Worm (Caenorhabditis elegans) whole organism, early embryonic: ENCODE results near the gene C05C10.8.

Source experiments
- B0310.2 ChIP-seq: sonication (generic microtip); optimal IDR thresholded peaks from 2 replicates; lab custom pipeline; 2016; ENCODE audit warnings: mild to moderate bottlenecking, missing genetic modification characterization, missing compliant biosample characterization
- F13C5.2 ChIP-seq: sonication (generic microtip); optimal IDR thresholded peaks from 2 replicates; lab custom pipeline; 2017; ENCODE audit warnings: mild to moderate bottlenecking, missing genetic modification characterization, inconsistent platforms, missing compliant biosample characterization
- aly-1 ChIP-seq: sonication (generic microtip); optimal IDR thresholded peaks from 2 replicates; lab custom pipeline; 2016; ENCODE audit warnings: missing genetic modification characterization, missing compliant biosample characterization
- ama-1 ChIP-seq: fragments of 150-350 bp; optimal IDR thresholded peaks from 2 replicates; lab custom pipeline; 2014
- ceh-13 ChIP-seq: fragments of 200-800 bp; sonication (Bioruptor generic); optimal IDR thresholded peaks from 2 replicates; lab custom pipeline; 2018; ENCODE audit warnings: mild to moderate bottlenecking, missing genetic modification characterization, missing compliant biosample characterization
- ceh-36 ChIP-seq: sonication (generic microtip); optimal IDR thresholded peaks from 2 replicates; lab custom pipeline; 2016; ENCODE audit warnings: missing genetic modification characterization, inconsistent platforms, missing compliant biosample characterization
- ets-7 ChIP-seq: sonication (generic microtip); optimal IDR thresholded peaks from 2 replicates; lab custom pipeline; 2016; ENCODE audit warnings: missing genotype, missing genetic modification characterization, missing compliant biosample characterization
- flt-1 ChIP-seq: fragments of 200-800 bp; sonication (Bioruptor generic); IDR thresholded peaks from 2 replicates; pipeline ENCODE4 v1.3.6; 2022; ENCODE audit warnings: missing genetic modification characterization, missing compliant biosample characterization
- hmbx-1 ChIP-seq: sonication (generic microtip); optimal IDR thresholded peaks from 2 replicates; lab custom pipeline; 2016; ENCODE audit warnings: mild to moderate bottlenecking, missing genetic modification characterization, missing compliant biosample characterization
- hmg-4 ChIP-seq: fragments of 200-800 bp; sonication (Bioruptor generic); optimal IDR thresholded peaks from 2 replicates; lab custom pipeline; 2018; ENCODE audit warnings: mild to moderate bottlenecking, missing genetic modification characterization, missing compliant biosample characterization
- hnd-1 ChIP-seq: sonication (generic microtip); optimal IDR thresholded peaks from 2 replicates; lab custom pipeline; 2016; ENCODE audit warnings: missing genetic modification characterization, missing compliant biosample characterization
- pes-1 ChIP-seq: fragments of 200-800 bp; sonication (Bioruptor generic); IDR thresholded peaks from 2 replicates; pipeline ENCODE4 v1.3.6; 2022; ENCODE audit warnings: missing genetic modification reagents, missing genetic modification characterization, missing compliant biosample characterization
- scrt-1 ChIP-seq: fragments of 200-800 bp; sonication (Bioruptor generic); IDR thresholded peaks from 2 replicates; pipeline ENCODE4 v1.3.6; 2022; ENCODE audit warnings: missing genetic modification characterization, missing compliant biosample characterization
- sea-1 ChIP-seq: fragments of 200-800 bp; sonication (Bioruptor generic); conservative IDR thresholded peaks from 2 replicates; pipeline ENCODE4 v1.3.6; 2022; ENCODE audit warnings: missing genetic modification characterization, missing compliant biosample characterization
- tbx-11 ChIP-seq: fragments of 200-800 bp; sonication (Bioruptor generic); IDR thresholded peaks from 2 replicates; pipeline ENCODE4 v1.3.6; 2022; ENCODE audit warnings: missing genetic modification characterization, missing compliant biosample characterization
- tbx-37 ChIP-seq: fragments of 200-800 bp; sonication (Bioruptor generic); conservative IDR thresholded peaks from 2 replicates; pipeline ENCODE4 v1.3.6; 2022; ENCODE audit warnings: missing genetic modification reagents, missing genetic modification characterization, missing compliant biosample characterization
- tra-4 ChIP-seq: sonication (generic microtip); optimal IDR thresholded peaks from 2 replicates; lab custom pipeline; 2017; ENCODE audit warnings: missing genetic modification characterization, missing compliant biosample characterization

The C05C10.8 gene

ce11 chrII:9928470-9928869 is 10.7 kb upstream of the C05C10.8 start:
- no peak for TF ChIP-seq hmg-4 (GFP tag; lab: Kevin White, UChicago)
- TF ChIP-seq hnd-1, result no peak
- TF ChIP-seq F13C5.2, result no peak
- TF ChIP-seq B0310.2 (tag; lab: Kevin White, UChicago), result no peak
- no peak for TF ChIP-seq flt-1 (GFP tag; lab: Robert Waterston, UW)
- TF ChIP-seq ets-7 (tag; lab: Kevin White, UChicago), result no peak
- TF ChIP-seq hmbx-1 (tag; lab: Kevin White, UChicago), result no peak
- TF ChIP-seq scrt-1 (GFP tag; lab: Robert Waterston, UW), result no peak
- no peak for TF ChIP-seq sea-1 (GFP tag; lab: Robert Waterston, UW)
- no peak for TF ChIP-seq aly-1 (tag; lab: Kevin White, UChicago)
- TF ChIP-seq tra-4 (tag; lab: Kevin White, UChicago), result no peak
- TF ChIP-seq ceh-36 (tag; lab: Kevin White, UChicago), result no peak
- no peak for TF ChIP-seq ceh-13 (GFP tag; lab: Kevin White, UChicago)
- TF ChIP-seq ama-1, result no peak
- TF ChIP-seq tbx-11 (GFP tag; lab: Robert Waterston, UW), result no peak
- TF ChIP-seq tbx-37 (GFP tag; lab: Robert Waterston, UW), result no peak
- no peak for TF ChIP-seq pes-1 (GFP tag; lab: Robert Waterston, UW)

- no peak for TF ChIP-seq ceh-36 (tag; lab: Kevin White, UChicago)
- TF ChIP-seq flt-1 (GFP tag; lab: Robert Waterston, UW), result no peak
- TF ChIP-seq hmbx-1 (tag; lab: Kevin White, UChicago), result no peak
- no peak for TF ChIP-seq ets-7 (tag; lab: Kevin White, UChicago)
- no peak for TF ChIP-seq B0310.2 (tag; lab: Kevin White, UChicago)
- no peak for TF ChIP-seq tra-4 (tag; lab: Kevin White, UChicago)
- no peak for TF ChIP-seq ama-1
- TF ChIP-seq aly-1 (tag; lab: Kevin White, UChicago), result no peak
- no peak for TF ChIP-seq pes-1 (GFP tag; lab: Robert Waterston, UW)
- no peak for TF ChIP-seq ceh-13 (GFP tag; lab: Kevin White, UChicago)
- no peak for TF ChIP-seq F13C5.2
- no peak for TF ChIP-seq sea-1 (GFP tag; lab: Robert Waterston, UW)
These were observed 3.9 kb upstream of the C05C10.8 start, which contains the start of gene C05C10.2 for ce11 chrII:9921622-9922269. C05C10.2 (plus strand) TSS chrII:9922219.

ce11 chrII:9920468-9920867 is 2.7 kb upstream of the C05C10.8 start, which contains the start of gene pho-10:
pho-10 (minus strand) TSS chrII:9920568.
- TF ChIP-seq tra-4 (tag; lab: Kevin White, UChicago), result no peak
- TF ChIP-seq hmg-4 (GFP tag; lab: Kevin White, UChicago), result no peak
- no peak for TF ChIP-seq hnd-1
- no peak for TF ChIP-seq scrt-1 (GFP tag; lab: Robert Waterston, UW)

ce11 chrII:9916177-9916576 is 1.6 kb downstream of the C05C10.8 start, which contains the start of gene F26C11.4:
F26C11.4 (minus strand) TSS chrII:9916277.
- TF ChIP-seq ama-1 (no peak), ceh-13 (GFP tag; lab: Kevin White, UChicago) (no peak)

ce11 chrII:9914999-9915398 is 2.8 kb downstream of the C05C10.8 start, which contains the start of gene F26C11.3:
F26C11.3 (minus strand) TSS chrII:9915099.
- TF ChIP-seq hmg-4 (GFP tag; lab: Kevin White, UChicago) (no peak), hnd-1 (no peak), scrt-1 (GFP tag; lab: Robert Waterston, UW) (no peak), flt-1 (GFP tag; lab: Robert Waterston, UW) (no peak), ets-7 (tag; lab: Kevin White, UChicago) (no peak), ceh-36 (tag; lab: Kevin White, UChicago) (no peak), aly-1 (tag; lab: Kevin White, UChicago) (no peak), ceh-13 (GFP tag; lab: Kevin White, UChicago) (no peak), hmbx-1 (tag; lab: Kevin White, UChicago) (no peak), tbx-37 (GFP tag; lab: Robert Waterston, UW) (no peak), pes-1 (GFP tag; lab: Robert Waterston, UW) (no peak), F13C5.2 (no peak), B0310.2 (tag; lab: Kevin White, UChicago) (no peak), ama-1 (no peak), tbx-11 (GFP tag; lab: Robert Waterston, UW) (no peak), tra-4 (tag; lab: Kevin White, UChicago) (no peak), sea-1 (GFP tag; lab: Robert Waterston, UW) (no peak)

ce11 chrII:9904459-9904858 is 13.3 kb downstream of the C05C10.8 start:
- no peak for TF ChIP-seq flt-1 (GFP tag; lab: Robert Waterston, UW)
- TF ChIP-seq ama-1, result no peak
- no peak for TF ChIP-seq ceh-36 (tag; lab: Kevin White, UChicago)
- no peak for TF ChIP-seq ceh-13 (GFP tag; lab: Kevin White, UChicago)
- TF ChIP-seq scrt-1 (GFP tag; lab: Robert Waterston, UW), result no peak
- TF ChIP-seq tbx-11 (GFP tag; lab: Robert Waterston, UW), result no peak
- TF ChIP-seq ets-7 (tag; lab: Kevin White, UChicago), result no peak
- no peak for TF ChIP-seq B0310.2 (tag; lab: Kevin White, UChicago)
- TF ChIP-seq hmbx-1 (tag; lab: Kevin White, UChicago), result no peak
- TF ChIP-seq hnd-1, result no peak
- no peak for TF ChIP-seq aly-1 (tag; lab: Kevin White, UChicago)
- TF ChIP-seq tra-4 (tag; lab: Kevin White, UChicago), result no peak

ce11 chrII:9900276-9900675 is 17.5 kb downstream of the C05C10.8 start, which contains the start of gene unc-4:
unc-4 (minus strand) TSS chrII:9900376.
- TF ChIP-seq tbx-37 (GFP tag; lab: Robert Waterston, UW) (no peak), ceh-36 (tag; lab: Kevin White, UChicago) (no peak), flt-1 (GFP tag; lab: Robert Waterston, UW) (no peak), sea-1 (GFP tag; lab: Robert Waterston, UW) (no peak), hnd-1 (no peak), ceh-13 (GFP tag; lab: Kevin White, UChicago) (no peak), ama-1 (no peak), aly-1 (tag; lab: Kevin White, UChicago) (no peak)
